Fruit fly (Drosophila melanogaster) ovary, adult (tissue): ENCODE measurements around the gene Tlk.
"Not testable (repeated sequence)": the region's sequence is repeated elsewhere in the genome, so short reads cannot be mapped to it uniquely, and the experiment has no call there.

Experiments
- CG17801 ChIP-seq: fragments of 200-800 bp; optimal IDR thresholded peaks from 2 replicates; lab custom pipeline; 2019; ENCODE audit warnings: missing biosample characterization, mild to moderate bottlenecking, missing genetic modification characterization, moderate library complexity; ENCODE audit not compliant: partially characterized antibody

Gene Tlk

dm6 chrX:3778135-3778951 is 58.5 kb downstream of the Tlk start:
- TF ChIP-seq CG17801 (GFP tag; lab: Kevin White, UChicago), result peak; percentile 93

dm6 chrX:3778952-3779502 is 59.2 kb downstream of the Tlk start:
- TF ChIP-seq CG17801 (GFP tag; lab: Kevin White, UChicago), result no peak

- peak; percentile 80 for TF ChIP-seq CG17801 (GFP tag; lab: Kevin White, UChicago)
Measured at dm6 chrX:3779686-3780407, 60.0 kb downstream of the Tlk start.

- peak; percentile 66 for TF ChIP-seq CG17801 (GFP tag; lab: Kevin White, UChicago)
Measured at dm6 chrX:3780884-3781283, 61.1 kb downstream of the Tlk start.

dm6 chrX:3788432-3788831 is 68.6 kb downstream of the Tlk start:
- no peak for TF ChIP-seq CG17801 (GFP tag; lab: Kevin White, UChicago)

- TF ChIP-seq CG17801 (GFP tag; lab: Kevin White, UChicago), result no peak
Measured at dm6 chrX:3789284-3789683, 69.5 kb downstream of the Tlk start.

- TF ChIP-seq CG17801 (GFP tag; lab: Kevin White, UChicago), result not testable (repeated sequence)
Measured at dm6 chrX:3789769-3790168, 70.0 kb downstream of the Tlk start, which contains the start of gene HIP-R. TSS of gene HIP-R (plus strand) at chrX:3789969.

- TF ChIP-seq CG17801 (GFP tag; lab: Kevin White, UChicago), result not testable (repeated sequence)
Measured at dm6 chrX:3792923-3793322, 73.1 kb downstream of the Tlk start, which contains the start of gene Crg-1. TSS of gene Crg-1 (plus strand) at chrX:3793223.

- TF ChIP-seq CG17801 (GFP tag; lab: Kevin White, UChicago), result not testable (repeated sequence)
Measured at dm6 chrX:3798919-3799318, 79.1 kb downstream of the Tlk start, which contains the start of gene HIP. TSS of gene HIP (plus strand) at chrX:3799150.

- TF ChIP-seq CG17801 (GFP tag; lab: Kevin White, UChicago), result not testable (repeated sequence)
Measured at dm6 chrX:3802016-3802415, 82.2 kb downstream of the Tlk start, which contains the start of gene fd3F. TSS of gene fd3F (plus strand) at chrX:3802316.

dm6 chrX:3808467-3808866 is 88.7 kb downstream of the Tlk start:
- no peak for TF ChIP-seq CG17801 (GFP tag; lab: Kevin White, UChicago)

- no peak for TF ChIP-seq CG17801 (GFP tag; lab: Kevin White, UChicago)
Measured at dm6 chrX:3809085-3809484, 89.3 kb downstream of the Tlk start.

- no peak for TF ChIP-seq CG17801 (GFP tag; lab: Kevin White, UChicago)
Measured at dm6 chrX:3811340-3811788, 91.6 kb downstream of the Tlk start, which contains the start of gene ec. TSS of gene ec (plus strand) at chrX:3811698.

dm6 chrX:3815663-3816062 is 95.9 kb downstream of the Tlk start:
- TF ChIP-seq CG17801 (GFP tag; lab: Kevin White, UChicago), result no peak

dm6 chrX:3819470-3819869 is 99.7 kb downstream of the Tlk start:
- no peak for TF ChIP-seq CG17801 (GFP tag; lab: Kevin White, UChicago)
